Worm (Caenorhabditis elegans) whole organism, L1 larva: ENCODE data around the gene nhr-19.

Experiments
- C04F5.9 ChIP-seq: sonication (generic microtip); optimal IDR thresholded peaks from 2 replicates; lab custom pipeline; 2016; ENCODE audit warnings: missing genetic modification characterization, missing compliant biosample characterization
- C16A3.4 ChIP-seq: fragments of 150-350 bp; optimal IDR thresholded peaks from 2 replicates; lab custom pipeline; 2014; ENCODE audit warnings: missing biosample characterization, missing genetic modification characterization
- C34B4.2 ChIP-seq: sonication (generic microtip); optimal IDR thresholded peaks from 2 replicates; lab custom pipeline; 2017; ENCODE audit warnings: mild to moderate bottlenecking, missing genetic modification characterization, missing compliant biosample characterization
- F16B12.6 ChIP-seq: fragments of 150-350 bp; optimal IDR thresholded peaks from 2 replicates; lab custom pipeline; 2014; ENCODE audit warnings: missing biosample characterization, missing genetic modification characterization
- Y116A8C.19 ChIP-seq: sonication (generic microtip); optimal IDR thresholded peaks from 2 replicates; lab custom pipeline; 2016; ENCODE audit warnings: missing compliant biosample characterization, missing genetic modification characterization, borderline replicate concordance
- aha-1 ChIP-seq: fragments of 150-350 bp; optimal IDR thresholded peaks from 2 replicates; lab custom pipeline; 2014; ENCODE audit warnings: missing biosample characterization, missing genetic modification characterization
- aly-2 ChIP-seq: fragments of 150-350 bp; optimal IDR thresholded peaks from 2 replicates; lab custom pipeline; 2014; ENCODE audit warnings: missing biosample characterization, missing genetic modification characterization
- blmp-1 ChIP-seq: fragments of 150-350 bp; optimal IDR thresholded peaks from 2 replicates; lab custom pipeline; 2014; ENCODE audit warnings: missing biosample characterization, missing genetic modification characterization
- ceh-63 ChIP-seq: fragments of 200-800 bp; sonication (Bioruptor generic); optimal IDR thresholded peaks from 2 replicates; lab custom pipeline; 2018; ENCODE audit warnings: mild to moderate bottlenecking, missing genetic modification characterization, missing compliant biosample characterization
- ceh-8 ChIP-seq: fragments of 200-800 bp; sonication (Bioruptor generic); optimal IDR thresholded peaks from 2 replicates; lab custom pipeline; 2018; ENCODE audit warnings: mild to moderate bottlenecking, missing genetic modification characterization, moderate library complexity, missing compliant biosample characterization
- ceh-82 ChIP-seq, 3 experiments: fragments of 150-350 bp in 1 of 3; sonication (generic microtip) in 2 of 3; optimal IDR thresholded peaks; 2 replicates each; lab custom pipeline; 2014 to 2017; ENCODE audit warnings: missing biosample characterization in 3 of 3, missing genetic modification characterization in 3 of 3
- ceh-88 ChIP-seq: fragments of 200-800 bp; sonication (Bioruptor generic); IDR thresholded peaks from 2 replicates; pipeline ENCODE4 v1.3.6; 2022; ENCODE audit warnings: missing genetic modification characterization, missing compliant biosample characterization
- ces-1 ChIP-seq: fragments of 150-350 bp; optimal IDR thresholded peaks from 2 replicates; lab custom pipeline; 2014; ENCODE audit warnings: missing biosample characterization, missing genetic modification reagents, missing genetic modification characterization
- dpl-1 ChIP-seq, 3 experiments: fragments of 150-350 bp in 2 of 3; sonication (generic microtip) in 1 of 3; optimal IDR thresholded peaks; 2 replicates each; lab custom pipeline; 2014 to 2017; ENCODE audit warnings: missing biosample characterization in 3 of 3, missing genetic modification characterization in 3 of 3, missing genetic modification reagents in 3 of 3
- elt-2 ChIP-seq: sonication (generic microtip); optimal IDR thresholded peaks from 2 replicates; lab custom pipeline; 2016; ENCODE audit warnings: missing genetic modification characterization, mild to moderate bottlenecking, inconsistent platforms, missing compliant biosample characterization, missing genetic modification reagents
- elt-3 ChIP-seq, 6 experiments: fragments of 150-350 bp in 1 of 6; sonication (generic microtip); optimal IDR thresholded peaks; 2 replicates each; lab custom pipeline; 2017 to 2018; ENCODE audit warnings: missing biosample characterization in 6 of 6, missing genetic modification characterization in 6 of 6, inconsistent platforms in 1 of 6
- ets-5 ChIP-seq: fragments of 200-800 bp; sonication (Bioruptor generic); IDR thresholded peaks from 2 replicates; pipeline ENCODE4 v1.3.6; 2022; ENCODE audit warnings: missing genetic modification characterization, missing compliant biosample characterization
- fkh-8 ChIP-seq: sonication (generic microtip); optimal IDR thresholded peaks from 2 replicates; lab custom pipeline; 2016; ENCODE audit warnings: mild to moderate bottlenecking, missing genetic modification characterization, missing compliant biosample characterization
- fos-1 ChIP-seq: fragments of 150-350 bp; optimal IDR thresholded peaks from 2 replicates; lab custom pipeline; 2014; ENCODE audit warnings: missing biosample characterization, missing genetic modification characterization
- hlh-17 ChIP-seq: fragments of 200-800 bp; sonication (Bioruptor generic); optimal IDR thresholded peaks from 2 replicates; lab custom pipeline; 2018; ENCODE audit warnings: missing genetic modification characterization, mild to moderate bottlenecking, missing compliant biosample characterization, moderate library complexity, borderline replicate concordance
- hlh-4 ChIP-seq: sonication (generic microtip); optimal IDR thresholded peaks from 2 replicates; lab custom pipeline; 2016; ENCODE audit warnings: mild to moderate bottlenecking, missing genetic modification characterization, missing compliant biosample characterization
- hpl-2 ChIP-seq: fragments of 150-350 bp; optimal IDR thresholded peaks from 2 replicates; lab custom pipeline; 2014; ENCODE audit warnings: missing biosample characterization, missing genetic modification reagents, missing genetic modification characterization
- irx-1 ChIP-seq: sonication (generic microtip); optimal IDR thresholded peaks from 2 replicates; lab custom pipeline; 2016; ENCODE audit warnings: missing genetic modification characterization, missing compliant biosample characterization
- jun-1 ChIP-seq: fragments of 150-350 bp; optimal IDR thresholded peaks from 2 replicates; lab custom pipeline; 2014; ENCODE audit warnings: missing biosample characterization, missing genetic modification reagents, missing genetic modification characterization
- lin-13 ChIP-seq: fragments of 150-350 bp; optimal IDR thresholded peaks from 2 replicates; lab custom pipeline; 2014; ENCODE audit warnings: missing biosample characterization, missing genetic modification reagents, missing genetic modification characterization
- lin-14 ChIP-seq: fragments of 200-800 bp; sonication (Bioruptor generic); optimal IDR thresholded peaks from 2 replicates; lab custom pipeline; 2018; ENCODE audit warnings: mild to moderate bottlenecking, missing genetic modification characterization, moderate library complexity, missing compliant biosample characterization
- lin-15B ChIP-seq: fragments of 150-350 bp; sonication (generic microtip); optimal IDR thresholded peaks from 3 replicates; lab custom pipeline; 2014; ENCODE audit warnings: missing biosample characterization, missing genetic modification characterization
- lin-35 ChIP-seq, 2 experiments: fragments of 150-350 bp; optimal IDR thresholded peaks; 2 replicates each; lab custom pipeline; 2014; ENCODE audit warnings: missing biosample characterization in 2 of 2, missing genetic modification characterization in 2 of 2, missing genetic modification reagents in 2 of 2
- lin-39 ChIP-seq: fragments of 150-350 bp; optimal IDR thresholded peaks from 2 replicates; lab custom pipeline; 2014; ENCODE audit warnings: missing biosample characterization, missing genetic modification reagents, missing genetic modification characterization
- lsy-2 ChIP-seq, 2 experiments: fragments of 150-350 bp; optimal IDR thresholded peaks; 2 replicates each; lab custom pipeline; 2014; ENCODE audit warnings: missing biosample characterization in 2 of 2, missing genetic modification characterization in 2 of 2
- mef-2 ChIP-seq: fragments of 150-350 bp; optimal IDR thresholded peaks from 2 replicates; lab custom pipeline; 2014; ENCODE audit warnings: missing biosample characterization, missing genetic modification characterization
- nhr-11 ChIP-seq: fragments of 150-350 bp; optimal IDR thresholded peaks from 2 replicates; lab custom pipeline; 2014; ENCODE audit warnings: missing biosample characterization, missing genetic modification characterization
- nhr-20 ChIP-seq: sonication (generic microtip); optimal IDR thresholded peaks from 2 replicates; lab custom pipeline; 2016; ENCODE audit warnings: mild to moderate bottlenecking, missing genetic modification characterization, missing compliant biosample characterization
- nhr-47 ChIP-seq: sonication (generic microtip); optimal IDR thresholded peaks from 2 replicates; lab custom pipeline; 2016; ENCODE audit warnings: mild to moderate bottlenecking, missing genetic modification characterization, moderate library complexity, missing compliant biosample characterization
- nhr-71 ChIP-seq: sonication (generic microtip); optimal IDR thresholded peaks from 2 replicates; lab custom pipeline; 2016; ENCODE audit warnings: mild to moderate bottlenecking, missing genetic modification characterization, moderate library complexity, missing compliant biosample characterization
- nhr-84 ChIP-seq: sonication (generic microtip); optimal IDR thresholded peaks from 2 replicates; lab custom pipeline; 2017; ENCODE audit warnings: missing biosample characterization, missing genetic modification characterization
- nhr-90 ChIP-seq: sonication (generic microtip); optimal IDR thresholded peaks from 2 replicates; lab custom pipeline; 2016; ENCODE audit warnings: mild to moderate bottlenecking, missing genetic modification characterization, missing compliant biosample characterization; ENCODE audit not compliant: poor library complexity
- pax-3 ChIP-seq: fragments of 200-800 bp; sonication (Bioruptor generic); optimal IDR thresholded peaks from 2 replicates; lab custom pipeline; 2018; ENCODE audit warnings: mild to moderate bottlenecking, missing genetic modification characterization, moderate library complexity, missing compliant biosample characterization
- snpc-4 ChIP-seq: fragments of 150-350 bp; optimal IDR thresholded peaks from 2 replicates; lab custom pipeline; 2014; ENCODE audit warnings: missing biosample characterization, missing genetic modification characterization
- sox-4 ChIP-seq: sonication (generic microtip); optimal IDR thresholded peaks from 2 replicates; lab custom pipeline; 2016; ENCODE audit warnings: missing genetic modification characterization, missing compliant biosample characterization
- sptf-1 ChIP-seq: fragments of 150-350 bp; optimal IDR thresholded peaks from 2 replicates; lab custom pipeline; 2014; ENCODE audit warnings: missing biosample characterization, missing genetic modification characterization
- sup-37 ChIP-seq: fragments of 200-800 bp; sonication (Bioruptor generic); optimal IDR thresholded peaks from 2 replicates; lab custom pipeline; 2018; ENCODE audit warnings: mild to moderate bottlenecking, missing genetic modification characterization, missing compliant biosample characterization
- swsn-7 ChIP-seq: sonication (generic microtip); optimal IDR thresholded peaks from 2 replicates; lab custom pipeline; 2016; ENCODE audit warnings: missing genetic modification characterization, missing compliant biosample characterization
- tbx-2 ChIP-seq: sonication (generic microtip); optimal IDR thresholded peaks from 2 replicates; lab custom pipeline; 2016; ENCODE audit warnings: missing genetic modification characterization, missing compliant biosample characterization
- tlp-1 ChIP-seq: fragments of 150-350 bp; optimal IDR thresholded peaks from 2 replicates; lab custom pipeline; 2014; ENCODE audit warnings: missing biosample characterization, missing genetic modification characterization
- unc-30 ChIP-seq: sonication (generic microtip); optimal IDR thresholded peaks from 2 replicates; lab custom pipeline; 2017; ENCODE audit warnings: missing biosample characterization, missing genetic modification characterization
- unc-62 ChIP-seq: fragments of 150-350 bp; optimal IDR thresholded peaks from 2 replicates; lab custom pipeline; 2014; ENCODE audit warnings: missing biosample characterization, missing genetic modification reagents, missing genetic modification characterization
- unc-86 ChIP-seq: sonication (generic microtip); optimal IDR thresholded peaks from 2 replicates; lab custom pipeline; 2016; ENCODE audit warnings: missing genetic modification characterization, missing compliant biosample characterization
- vab-15 ChIP-seq: sonication (generic microtip); optimal IDR thresholded peaks from 2 replicates; lab custom pipeline; 2017; ENCODE audit warnings: missing genotype, mild to moderate bottlenecking, missing genetic modification characterization, missing compliant biosample characterization
- xbp-1 ChIP-seq: sonication (generic microtip); optimal IDR thresholded peaks from 2 replicates; lab custom pipeline; 2016; ENCODE audit warnings: missing genetic modification characterization, missing compliant biosample characterization
- zag-1 ChIP-seq: fragments of 150-350 bp; optimal IDR thresholded peaks from 2 replicates; lab custom pipeline; 2014; ENCODE audit warnings: missing biosample characterization, missing genetic modification characterization
- zip-4 ChIP-seq: fragments of 200-800 bp; sonication (Bioruptor generic); optimal IDR thresholded peaks from 2 replicates; lab custom pipeline; 2018; ENCODE audit warnings: mild to moderate bottlenecking, missing genetic modification characterization, moderate library complexity, missing compliant biosample characterization
- ztf-11 ChIP-seq, 2 experiments: sonication (generic microtip); optimal IDR thresholded peaks; 2 replicates each; lab custom pipeline; 2016 to 2017; ENCODE audit warnings: missing genetic modification characterization in 2 of 2, missing biosample characterization in 1 of 2, missing compliant biosample characterization in 1 of 2
- ztf-4 ChIP-seq: fragments of 150-350 bp; optimal IDR thresholded peaks from 2 replicates; lab custom pipeline; 2014; ENCODE audit warnings: missing biosample characterization, missing genetic modification characterization

The nhr-19 gene

ce11 chrII:9604063-9604462 is 1.3 kb downstream of the nhr-19 start:
- TF ChIP-seq nhr-71 (tag; lab: Kevin White, UChicago) (no peak), nhr-84 (no peak), zip-4 (GFP tag; lab: Kevin White, UChicago) (no peak), tbx-2 (tag; lab: Kevin White, UChicago) (no peak), ets-5 (GFP tag; lab: Robert Waterston, UW) (no peak), nhr-11 (tag; lab: Kevin White, UChicago) (no peak), fkh-8 (tag; lab: Kevin White, UChicago) (no peak), ztf-11 (tag; optimal IDR thresholded peaks at IDR 0.05; lab: Kevin White, UChicago) (no peak), ceh-63 (GFP tag; lab: Kevin White, UChicago) (no peak), irx-1 (tag; lab: Kevin White, UChicago) (no peak), vab-15 (tag; lab: Kevin White, UChicago) (no peak), sptf-1 (tag; lab: Kevin White, UChicago) (no peak), snpc-4 (tag; lab: Kevin White, UChicago) (no peak), F16B12.6 (tag; lab: Kevin White, UChicago) (no peak), Y116A8C.19 (no peak), pax-3 (no peak), fos-1 (no peak), nhr-47 (tag; lab: Kevin White, UChicago) (no peak), swsn-7 (no peak), blmp-1 (tag; lab: Kevin White, UChicago) (peak; percentile 44), unc-62 (no peak), C04F5.9 (tag; lab: Kevin White, UChicago) (no peak), aha-1 (no peak), unc-30 (tag; lab: Kevin White, UChicago) (no peak), ces-1 (GFP tag; lab: Kevin White, UChicago) (no peak), zag-1 (tag; lab: Kevin White, UChicago) (no peak), sox-4 (tag; lab: Kevin White, UChicago) (no peak), mef-2 (no peak), ceh-88 (GFP tag; lab: Robert Waterston, UW) (no peak), jun-1 (tag; lab: Kevin White, UChicago) (no peak), lin-13 (GFP tag; lab: Kevin White, UChicago) (no peak), hlh-17 (GFP tag; lab: Kevin White, UChicago) (no peak), C34B4.2 (tag; lab: Kevin White, UChicago) (no peak), xbp-1 (tag; lab: Kevin White, UChicago) (no peak), lin-35 (GFP tag; optimal IDR thresholded peaks at IDR 0.05; lab: Kevin White, UChicago) (peak in 1 of 2 experiments; percentile 65), lin-39 (tag; lab: Kevin White, UChicago) (no peak), aly-2 (tag; lab: Kevin White, UChicago) (no peak), hlh-4 (tag; lab: Kevin White, UChicago) (no peak), tlp-1 (tag; lab: Kevin White, UChicago) (no peak), lin-15B (tag; lab: Kevin White, UChicago) (no peak), C16A3.4 (peak; percentile 14), ceh-8 (GFP tag; lab: Kevin White, UChicago) (no peak), lsy-2 (tag; optimal IDR thresholded peaks at IDR 0.05; lab: Kevin White, UChicago) (peak in 1 of 2 experiments; percentile 4), ceh-82 (tag; optimal IDR thresholded peaks at IDR 0.05; lab: Kevin White, UChicago) (no peak), elt-2 (tag; lab: Kevin White, UChicago) (peak; percentile 0), dpl-1 (GFP tag; optimal IDR thresholded peaks at IDR 0.05; lab: Kevin White, UChicago) (peak in 1 of 3 experiments; percentile 10), elt-3 (tag; optimal IDR thresholded peaks at IDR 0.05; lab: Kevin White, UChicago) (no peak), lin-14 (GFP tag; lab: Kevin White, UChicago) (peak; percentile 8), nhr-90 (tag; lab: Kevin White, UChicago) (no peak), unc-86 (no peak), ztf-4 (tag; lab: Kevin White, UChicago) (no peak), hpl-2 (GFP tag; lab: Kevin White, UChicago) (no peak), sup-37 (no peak), nhr-20 (tag; lab: Kevin White, UChicago) (peak; percentile 55)
